Worm (Caenorhabditis elegans): Measurements from ENCODE around the gene ZC84.6.

The ZC84.6 gene

ce11 chrIII:9151782-9152181, 47.7 kb downstream of the ZC84.6 start:
- no peak for TF ChIP-seq blmp-1 (tag; optimal IDR thresholded peaks at IDR 0.05)
- no peak for TF ChIP-seq ham-2 (GFP tag; optimal IDR thresholded peaks at IDR 0.05)
- TF ChIP-seq ceh-83 (GFP tag; optimal IDR thresholded peaks at IDR 0.05), result no peak
- no peak for TF ChIP-seq flh-1 (GFP tag; optimal IDR thresholded peaks at IDR 0.05)
- no peak for TF ChIP-seq lin-32 (GFP tag; optimal IDR thresholded peaks at IDR 0.05)
- TF ChIP-seq tbx-8 (GFP tag; optimal IDR thresholded peaks at IDR 0.05), result no peak
- TF ChIP-seq ceh-43 (GFP tag; optimal IDR thresholded peaks at IDR 0.05), result no peak
- no peak for TF ChIP-seq nhr-12 (tag; optimal IDR thresholded peaks at IDR 0.05)
- peak; percentile 5 for TF ChIP-seq unc-62 (GFP tag; optimal IDR thresholded peaks at IDR 0.05)
- TF ChIP-seq pha-4 (tag; optimal IDR thresholded peaks at IDR 0.05), result no peak
- TF ChIP-seq unc-39 (tag; optimal IDR thresholded peaks at IDR 0.05), result no peak
- TF ChIP-seq nhr-76 (tag; optimal IDR thresholded peaks at IDR 0.05), result no peak
- TF ChIP-seq lsy-2 (tag; optimal IDR thresholded peaks at IDR 0.05), result no peak
- no peak for TF ChIP-seq nhr-237 (tag; optimal IDR thresholded peaks at IDR 0.05)
- no peak for TF ChIP-seq ztf-11 (tag; optimal IDR thresholded peaks at IDR 0.05)
- TF ChIP-seq elt-1 (tag; optimal IDR thresholded peaks at IDR 0.05; ENCODE audit: borderline replicate concordance, insufficient read depth), result no peak
- no peak for TF ChIP-seq zip-8 (tag; optimal IDR thresholded peaks at IDR 0.05)
- TF ChIP-seq unc-120 (tag; optimal IDR thresholded peaks at IDR 0.05; ENCODE audit: poor library complexity, severe bottlenecking), result peak; percentile 53
- TF ChIP-seq sem-2 (GFP tag; optimal IDR thresholded peaks at IDR 0.05), result no peak
- no peak for TF ChIP-seq snpc-4 (tag; optimal IDR thresholded peaks at IDR 0.05)
- TF ChIP-seq mls-2 (tag; optimal IDR thresholded peaks at IDR 0.05), result no peak
- no peak for TF ChIP-seq ceh-39 (tag; optimal IDR thresholded peaks at IDR 0.05)
- no peak for TF ChIP-seq sptf-1 (tag; optimal IDR thresholded peaks at IDR 0.05)
- TF ChIP-seq hlh-1 (tag; optimal IDR thresholded peaks at IDR 0.05), result peak; percentile 34

DNA sequence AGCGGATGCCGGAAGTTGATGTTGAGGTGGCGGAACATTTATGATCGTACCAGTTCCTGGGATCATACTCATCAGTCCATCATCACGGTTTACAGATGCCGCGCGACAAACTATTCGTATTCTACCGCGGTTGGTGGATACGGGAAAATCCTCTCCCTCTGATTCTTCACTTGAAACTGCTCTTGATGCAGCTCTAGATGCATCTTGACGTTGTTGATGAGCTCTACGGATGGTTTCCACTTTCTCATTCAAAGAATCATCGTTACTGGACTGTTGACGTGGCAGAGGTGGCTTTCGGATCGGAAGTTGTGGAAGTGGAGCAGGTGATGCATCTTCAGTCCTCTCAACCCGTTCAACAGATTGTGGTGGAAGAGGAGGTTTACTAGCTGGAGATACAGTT, 50.4 kb downstream of the ZC84.6 start:
- no peak for TF ChIP-seq bed-3 (GFP tag; optimal IDR thresholded peaks at IDR 0.05)
- no peak for TF ChIP-seq mep-1 (tag; optimal IDR thresholded peaks at IDR 0.05)
- TF ChIP-seq snpc-4 (tag; optimal IDR thresholded peaks at IDR 0.05), result no peak
- TF ChIP-seq sem-2 (GFP tag; optimal IDR thresholded peaks at IDR 0.05), result no peak
- TF ChIP-seq nhr-2 (tag; optimal IDR thresholded peaks at IDR 0.05), result no peak
- TF ChIP-seq nhr-28 (tag; optimal IDR thresholded peaks at IDR 0.05), result no peak
- no peak for TF ChIP-seq tbx-8 (GFP tag; optimal IDR thresholded peaks at IDR 0.05)
- no peak for TF ChIP-seq drap-1 (GFP tag; optimal IDR thresholded peaks at IDR 0.05)
- no peak for TF ChIP-seq sptf-1 (tag; optimal IDR thresholded peaks at IDR 0.05)
- TF ChIP-seq mab-5 (tag; optimal IDR thresholded peaks at IDR 0.05), result no peak
- no peak for TF ChIP-seq cnd-1 (tag; optimal IDR thresholded peaks at IDR 0.05)

DNA sequence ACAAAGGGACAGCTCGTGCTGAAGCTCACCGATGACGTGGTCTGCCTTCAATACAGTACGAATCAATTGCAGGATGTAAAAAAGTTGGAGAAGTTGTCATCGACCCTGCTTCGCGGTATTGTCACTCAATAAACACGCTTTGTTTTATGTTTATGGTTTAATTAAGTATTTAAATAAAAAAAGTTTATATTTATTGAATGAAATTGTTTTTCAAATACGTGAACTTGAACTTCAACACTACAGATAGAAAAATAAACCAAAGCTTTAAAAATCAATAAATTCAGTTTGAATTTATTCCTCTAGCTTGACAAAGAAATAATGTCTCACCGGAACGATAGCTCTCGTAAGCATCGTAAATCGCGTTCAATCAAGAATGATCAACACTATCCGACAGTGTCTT, 53.7 kb downstream of the ZC84.6 start, which contains the start of gene ZK512.8:
ZK512.8 (plus strand) TSS at position 301 of the 400 bp plus-strand sequence.
- TF ChIP-seq ceh-83 (GFP tag; optimal IDR thresholded peaks at IDR 0.05) (no peak), blmp-1 (tag; optimal IDR thresholded peaks at IDR 0.05) (no peak), drap-1 (GFP tag; optimal IDR thresholded peaks at IDR 0.05) (no peak), nhr-12 (tag; optimal IDR thresholded peaks at IDR 0.05) (no peak), M03D4.4 (tag; optimal IDR thresholded peaks at IDR 0.05) (no peak), zip-8 (tag; optimal IDR thresholded peaks at IDR 0.05) (no peak), nhr-2 (tag; optimal IDR thresholded peaks at IDR 0.05) (no peak), ces-1 (GFP tag; optimal IDR thresholded peaks at IDR 0.05) (no peak), mab-5 (tag; optimal IDR thresholded peaks at IDR 0.05) (no peak), ceh-43 (GFP tag; optimal IDR thresholded peaks at IDR 0.05) (no peak), hlh-1 (tag; optimal IDR thresholded peaks at IDR 0.05) (no peak), ztf-11 (tag; optimal IDR thresholded peaks at IDR 0.05) (no peak), snpc-4 (tag; optimal IDR thresholded peaks at IDR 0.05) (no peak), tbx-8 (GFP tag; optimal IDR thresholded peaks at IDR 0.05) (no peak), ham-2 (GFP tag; optimal IDR thresholded peaks at IDR 0.05) (no peak), mls-2 (tag; optimal IDR thresholded peaks at IDR 0.05) (no peak)

DNA sequence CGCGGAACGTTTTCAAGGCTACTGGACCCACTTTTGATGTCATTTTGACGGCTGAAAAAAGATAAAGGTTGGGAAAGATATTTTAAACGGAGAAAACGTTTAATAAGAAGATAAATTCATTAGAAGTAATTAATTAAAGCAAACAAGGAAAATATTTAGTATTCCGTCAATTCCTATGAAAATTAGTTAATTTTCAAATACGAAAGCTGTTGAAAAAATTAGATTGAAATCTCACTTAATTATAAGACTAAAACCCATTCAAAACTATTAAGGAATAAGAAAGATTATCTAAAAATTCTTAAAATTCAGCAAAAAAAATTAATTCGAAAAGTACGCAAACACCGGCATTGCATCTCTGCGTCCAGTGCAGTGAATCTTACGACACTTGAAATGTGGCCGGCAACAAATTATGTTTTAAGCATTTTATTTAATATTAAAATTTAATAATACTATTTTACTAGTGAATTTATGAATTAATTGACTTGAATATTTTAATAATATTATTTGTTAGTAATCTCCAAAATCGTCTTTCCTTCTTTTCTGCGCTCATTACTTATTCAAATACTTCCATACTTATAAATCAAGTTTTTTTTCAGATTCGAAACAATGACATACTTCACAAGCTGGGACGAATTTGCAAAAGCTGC, 54.6 kb downstream of the ZC84.6 start, which contains the start of the genes ZK512.2 and ZK512.4:
ZK512.2 (minus strand) TSS at position 51 of the 647 bp plus-strand sequence.
ZK512.4 (plus strand) TSS at position 597 of the 647 bp plus-strand sequence.
- TF ChIP-seq lsy-2 (tag; optimal IDR thresholded peaks at IDR 0.05) (peak; percentile 24), mep-1 (tag; optimal IDR thresholded peaks at IDR 0.05) (no peak), ces-1 (GFP tag; optimal IDR thresholded peaks at IDR 0.05) (peak; percentile 53), sem-2 (GFP tag; optimal IDR thresholded peaks at IDR 0.05) (no peak), elt-1 (tag; optimal IDR thresholded peaks at IDR 0.05; ENCODE audit: borderline replicate concordance, insufficient read depth) (no peak), snpc-4 (tag; optimal IDR thresholded peaks at IDR 0.05) (no peak), ham-2 (GFP tag; optimal IDR thresholded peaks at IDR 0.05) (no peak), zip-8 (tag; optimal IDR thresholded peaks at IDR 0.05) (no peak), hlh-1 (tag; optimal IDR thresholded peaks at IDR 0.05) (no peak), nhr-237 (tag; optimal IDR thresholded peaks at IDR 0.05) (no peak), nhr-76 (tag; optimal IDR thresholded peaks at IDR 0.05) (no peak)
